Fruit fly (Drosophila melanogaster): ENCODE measurements around the gene CG34307.

Gene CG34307

DNA sequence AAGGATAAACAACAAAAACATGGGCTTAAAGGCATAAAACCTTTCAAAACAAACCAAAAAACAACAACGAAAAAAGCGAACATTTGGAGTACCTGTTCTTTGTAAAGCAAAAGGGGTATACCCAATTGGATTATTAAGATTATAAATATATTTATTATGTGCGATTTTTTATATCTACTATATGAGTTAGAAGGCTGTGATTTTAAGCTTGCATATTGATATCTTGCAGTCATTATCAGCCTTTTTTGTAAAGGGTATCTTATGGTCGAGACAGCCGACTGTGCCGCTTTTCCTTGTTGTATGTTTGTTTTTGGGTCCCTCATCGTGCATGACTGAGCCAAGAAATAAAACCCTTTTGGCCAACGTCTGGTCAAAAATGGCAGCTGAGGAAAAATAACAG, 24.7 kb upstream of the CG34307 start:
- TF ChIP-seq Mnt (GFP tag; optimal IDR thresholded peaks at IDR 0.05) (no peak), CG14711 (tag; optimal IDR thresholded peaks at IDR 0.05) (no peak), CG33017 (tag; optimal IDR thresholded peaks at IDR 0.05) (no peak), CG7045 (GFP tag; optimal IDR thresholded peaks at IDR 0.05) (no peak), CG7101 (tag; optimal IDR thresholded peaks at IDR 0.05) (no peak), kay (GFP tag; ENCODE audit: borderline replicate concordance) (no peak), pad (GFP tag; optimal IDR thresholded peaks at IDR 0.05) (no peak), ovo (GFP tag; optimal IDR thresholded peaks at IDR 0.05) (no peak), CG11617 (GFP tag; optimal IDR thresholded peaks at IDR 0.05) (no peak), cnc (optimal IDR thresholded peaks at IDR 0.05) (no peak), toe (GFP tag; optimal IDR thresholded peaks at IDR 0.05) (no peak), tj (GFP tag; optimal IDR thresholded peaks at IDR 0.05) (no peak), Crg-1 (GFP tag; optimal IDR thresholded peaks at IDR 0.05) (no peak), bab1 (GFP tag; optimal IDR thresholded peaks at IDR 0.05) (no peak), CG12768 (GFP tag; optimal IDR thresholded peaks at IDR 0.05) (no peak), CG5204 (GFP tag; optimal IDR thresholded peaks at IDR 0.05) (no peak), Clk (GFP tag; optimal IDR thresholded peaks at IDR 0.05) (no peak), cic (GFP tag; optimal IDR thresholded peaks at IDR 0.05) (no peak)

DNA sequence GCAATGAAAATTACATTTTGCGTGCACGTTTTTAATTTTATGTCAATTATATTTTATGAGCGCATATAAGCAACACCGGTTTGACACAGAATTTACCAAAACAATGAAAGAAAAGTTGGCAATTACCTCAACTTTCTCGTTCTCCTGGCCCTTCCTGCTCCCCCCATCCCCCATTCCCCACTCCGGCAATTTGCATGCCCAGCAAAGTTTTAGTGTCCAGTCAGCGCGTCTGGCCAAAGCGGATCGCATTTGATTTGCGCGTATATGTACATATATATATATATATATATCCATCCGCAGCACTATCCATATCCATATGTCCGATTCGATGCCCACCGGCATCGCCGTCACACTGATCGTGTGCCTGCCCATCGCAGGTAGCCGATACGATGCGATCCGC, 20.6 kb upstream of the CG34307 start:
- peak; percentile 100 for TF ChIP-seq tj (GFP tag; optimal IDR thresholded peaks at IDR 0.05)
- TF ChIP-seq pad (GFP tag; optimal IDR thresholded peaks at IDR 0.05), result no peak

DNA sequence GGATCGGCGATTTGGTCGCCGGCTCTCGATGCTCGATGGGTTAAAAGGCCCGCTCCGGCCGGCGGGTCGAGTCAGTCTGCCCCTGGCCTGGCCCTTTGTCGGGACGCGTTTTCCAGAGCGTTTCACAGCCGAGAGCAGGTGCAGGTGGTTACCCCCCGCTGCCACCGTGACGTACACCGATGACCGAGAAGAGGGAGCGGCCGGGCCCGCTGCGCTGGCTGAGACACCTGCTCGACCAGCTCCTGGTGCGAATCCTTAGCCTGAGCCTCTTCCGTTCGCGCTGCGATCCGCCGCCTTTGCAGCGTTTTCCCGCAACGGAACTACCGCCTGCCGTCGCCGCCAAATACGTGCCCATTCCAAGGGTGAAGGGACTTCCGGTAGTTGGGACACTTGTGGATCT, 20.2 kb upstream of the CG34307 start, which contains the start of gene sad:
Gene sad, plus strand, starts transcription at position 74 of the 400 bp plus-strand sequence.
- TF ChIP-seq CG5204 (GFP tag; optimal IDR thresholded peaks at IDR 0.05) (no peak), ovo (GFP tag; optimal IDR thresholded peaks at IDR 0.05) (no peak), cic (GFP tag; optimal IDR thresholded peaks at IDR 0.05) (no peak), tj (GFP tag; optimal IDR thresholded peaks at IDR 0.05) (no peak), CG7045 (GFP tag; optimal IDR thresholded peaks at IDR 0.05) (no peak), CG1620 (GFP tag; optimal IDR thresholded peaks at IDR 0.05) (no peak), Clk (GFP tag; optimal IDR thresholded peaks at IDR 0.05) (no peak), pad (GFP tag; optimal IDR thresholded peaks at IDR 0.05) (no peak), CG7101 (tag; optimal IDR thresholded peaks at IDR 0.05) (no peak), Crg-1 (GFP tag; optimal IDR thresholded peaks at IDR 0.05) (no peak)

DNA sequence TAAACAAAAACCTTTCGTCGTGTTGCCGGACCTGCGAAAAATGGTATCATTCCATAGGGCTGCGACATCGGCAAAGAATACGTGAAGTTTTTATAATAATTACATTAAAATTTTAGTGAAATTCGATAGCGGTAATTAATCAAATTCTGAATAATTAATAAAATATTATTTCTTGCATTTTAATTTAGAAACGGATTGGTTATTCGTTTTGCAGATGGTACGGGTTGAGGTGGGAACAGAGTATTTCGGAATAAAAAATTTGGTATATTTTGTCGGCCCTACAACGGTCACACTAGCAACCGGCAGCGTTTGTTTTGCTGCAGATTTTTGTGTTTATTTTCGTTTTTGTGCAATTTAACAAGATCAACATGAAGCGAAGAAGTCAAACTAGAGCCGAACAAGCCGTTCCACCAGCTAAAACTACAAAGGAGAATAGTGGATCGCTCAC, 14.9 kb upstream of the CG34307 start, which contains the start of the genes CG6962 and CG31368:
Gene CG6962, minus strand, starts transcription at position 29 of the 448 bp plus-strand sequence.
Gene CG31368, plus strand, starts transcription at position 285 of the 448 bp plus-strand sequence.
- TF ChIP-seq CG14711 (tag; optimal IDR thresholded peaks at IDR 0.05) (peak; percentile 77), CG7101 (tag; optimal IDR thresholded peaks at IDR 0.05) (peak; percentile 79), CG12768 (GFP tag; optimal IDR thresholded peaks at IDR 0.05) (peak; percentile 55), cnc (optimal IDR thresholded peaks at IDR 0.05) (no peak), toe (GFP tag; optimal IDR thresholded peaks at IDR 0.05) (peak; percentile 82), CG11617 (GFP tag; optimal IDR thresholded peaks at IDR 0.05) (peak; percentile 65), kay (GFP tag; ENCODE audit: borderline replicate concordance) (no peak), CG7045 (GFP tag; optimal IDR thresholded peaks at IDR 0.05) (peak; percentile 71), Hr96 (GFP tag; optimal IDR thresholded peaks at IDR 0.05) (peak; percentile 22), tj (GFP tag; optimal IDR thresholded peaks at IDR 0.05) (peak; percentile 34), Mnt (GFP tag; optimal IDR thresholded peaks at IDR 0.05) (peak; percentile 63), ovo (GFP tag; optimal IDR thresholded peaks at IDR 0.05) (peak; percentile 43), pad (GFP tag; optimal IDR thresholded peaks at IDR 0.05) (peak; percentile 52), Clk (GFP tag; optimal IDR thresholded peaks at IDR 0.05) (peak; percentile 26), cic (GFP tag; optimal IDR thresholded peaks at IDR 0.05) (no peak), CG1620 (GFP tag; optimal IDR thresholded peaks at IDR 0.05) (peak; percentile 70), CG5204 (GFP tag; optimal IDR thresholded peaks at IDR 0.05) (peak; percentile 74), CG33017 (tag; optimal IDR thresholded peaks at IDR 0.05) (peak; percentile 51), bab1 (GFP tag; optimal IDR thresholded peaks at IDR 0.05) (peak; percentile 78), Crg-1 (GFP tag; optimal IDR thresholded peaks at IDR 0.05) (peak; percentile 62)

DNA sequence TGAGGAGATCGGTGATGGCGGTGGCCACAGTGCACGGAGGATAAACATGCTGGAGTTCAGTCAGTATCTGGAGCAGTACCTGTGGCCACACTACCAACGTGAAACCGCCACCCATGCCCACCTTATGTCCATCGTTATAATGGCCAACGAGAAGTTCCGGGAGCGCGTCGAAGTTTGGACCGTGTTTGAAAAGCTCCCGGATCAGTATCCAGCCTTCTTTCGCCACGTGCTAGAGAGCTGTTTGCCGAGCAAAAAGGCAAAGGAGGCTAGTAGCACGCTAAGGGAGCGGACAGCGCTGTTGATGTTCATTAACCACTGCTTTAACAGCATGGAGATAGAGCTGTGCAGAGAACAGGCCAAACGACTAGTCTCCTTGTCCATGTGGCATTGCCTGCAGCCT, 14.3 kb upstream of the CG34307 start:
- no peak for TF ChIP-seq cnc (optimal IDR thresholded peaks at IDR 0.05)
- no peak for TF ChIP-seq CG14711 (tag; optimal IDR thresholded peaks at IDR 0.05)
- no peak for TF ChIP-seq CG33017 (tag; optimal IDR thresholded peaks at IDR 0.05)
- no peak for TF ChIP-seq CG11617 (GFP tag; optimal IDR thresholded peaks at IDR 0.05)

DNA sequence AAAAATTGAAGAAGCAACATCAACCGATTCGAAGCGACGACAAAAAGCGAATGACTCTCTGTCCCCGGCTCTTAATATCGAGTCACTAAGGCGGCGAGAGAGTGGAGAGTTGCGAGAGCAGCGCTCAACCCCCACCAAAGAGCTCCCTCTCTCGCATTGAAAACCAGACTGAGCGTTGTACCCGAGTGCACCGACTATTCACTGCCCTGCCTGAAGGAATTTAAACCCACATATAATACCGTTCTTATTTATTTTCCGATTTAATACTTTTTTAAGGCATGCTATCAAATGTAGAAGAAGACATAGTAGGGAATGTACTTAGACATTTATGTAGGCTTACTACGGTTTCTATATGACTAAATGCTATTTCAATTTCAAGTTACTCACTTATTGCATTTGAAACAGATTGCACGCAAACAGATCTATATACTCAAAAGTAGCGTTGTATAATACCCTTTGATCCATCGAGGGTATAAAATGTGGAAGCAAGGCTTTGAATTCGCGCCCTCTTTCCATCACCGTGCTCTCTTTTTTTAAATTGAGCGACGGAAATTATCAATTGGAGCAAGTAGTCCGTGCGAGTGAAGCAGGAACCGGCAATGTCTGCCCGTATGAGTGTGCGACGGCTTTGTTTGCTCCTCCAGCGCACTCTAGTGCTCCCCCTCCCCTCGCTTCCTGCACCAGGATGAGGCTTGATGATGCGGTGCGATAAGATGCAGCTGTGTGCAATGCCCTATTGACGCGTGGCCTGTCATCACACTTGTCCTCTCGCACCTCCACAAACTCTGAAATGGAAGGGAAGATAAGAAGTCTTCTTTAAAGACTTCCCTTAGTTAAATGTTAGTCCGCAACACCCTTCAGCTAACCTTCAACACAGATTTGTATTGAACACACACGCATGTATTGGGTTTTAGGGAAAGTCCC, 10.0 kb upstream of the CG34307 start, which contains the start of gene mthl5:
Gene mthl5, minus strand, starts transcription at position 55 of the 924 bp plus-strand sequence.
- peak; percentile 10 for TF ChIP-seq toe (GFP tag; optimal IDR thresholded peaks at IDR 0.05)
- peak; percentile 65 for TF ChIP-seq Hr96 (GFP tag; optimal IDR thresholded peaks at IDR 0.05)
- peak; percentile 23 for TF ChIP-seq CG11617 (GFP tag; optimal IDR thresholded peaks at IDR 0.05)
- TF ChIP-seq Mnt (GFP tag; optimal IDR thresholded peaks at IDR 0.05), result peak; percentile 8
- peak; percentile 48 for TF ChIP-seq CG14711 (tag; optimal IDR thresholded peaks at IDR 0.05)
- TF ChIP-seq tj (GFP tag; optimal IDR thresholded peaks at IDR 0.05), result no peak
- TF ChIP-seq Clk (GFP tag; optimal IDR thresholded peaks at IDR 0.05), result no peak
- no peak for TF ChIP-seq CG1620 (GFP tag; optimal IDR thresholded peaks at IDR 0.05)
- no peak for TF ChIP-seq CG5204 (GFP tag; optimal IDR thresholded peaks at IDR 0.05)
- TF ChIP-seq Crg-1 (GFP tag; optimal IDR thresholded peaks at IDR 0.05), result peak; percentile 15
- peak; percentile 49 for TF ChIP-seq pad (GFP tag; optimal IDR thresholded peaks at IDR 0.05)
- TF ChIP-seq bab1 (GFP tag; optimal IDR thresholded peaks at IDR 0.05), result no peak
- peak; percentile 52 for TF ChIP-seq CG12768 (GFP tag; optimal IDR thresholded peaks at IDR 0.05)
- TF ChIP-seq ovo (GFP tag; optimal IDR thresholded peaks at IDR 0.05), result no peak
- TF ChIP-seq kay (GFP tag; ENCODE audit: borderline replicate concordance), result peak; percentile 18
- TF ChIP-seq CG7101 (tag; optimal IDR thresholded peaks at IDR 0.05), result peak; percentile 43
- no peak for TF ChIP-seq cic (GFP tag; optimal IDR thresholded peaks at IDR 0.05)
- TF ChIP-seq CG7045 (GFP tag; optimal IDR thresholded peaks at IDR 0.05), result peak; percentile 61
- no peak for TF ChIP-seq cnc (optimal IDR thresholded peaks at IDR 0.05)
- peak; percentile 61 for TF ChIP-seq CG33017 (tag; optimal IDR thresholded peaks at IDR 0.05)
